Worm (Caenorhabditis elegans) whole organism, late embryonic: ENCODE data around the gene mua-6.

Experiments used
- Y22D7AL.16 ChIP-seq: sonication (generic microtip); optimal IDR thresholded peaks from 2 replicates; lab custom pipeline; 2016; ENCODE audit warnings: missing genetic modification characterization, missing compliant biosample characterization
- ama-1 ChIP-seq: fragments of 150-350 bp; optimal IDR thresholded peaks from 2 replicates; lab custom pipeline; 2014
- ceh-31 ChIP-seq: sonication (generic microtip); optimal IDR thresholded peaks from 2 replicates; lab custom pipeline; 2016; ENCODE audit warnings: missing genetic modification characterization, missing compliant biosample characterization
- dmd-4 ChIP-seq: sonication (generic microtip); optimal IDR thresholded peaks from 2 replicates; lab custom pipeline; 2016; ENCODE audit warnings: borderline replicate concordance, missing genetic modification characterization, missing compliant biosample characterization
- elt-4 ChIP-seq: sonication (generic microtip); optimal IDR thresholded peaks from 2 replicates; lab custom pipeline; 2016; ENCODE audit warnings: missing genetic modification characterization, missing compliant biosample characterization
- fkh-6 ChIP-seq: sonication (generic microtip); optimal IDR thresholded peaks from 2 replicates; lab custom pipeline; 2016; ENCODE audit warnings: missing genetic modification characterization, missing compliant biosample characterization
- hlh-8 ChIP-seq: sonication (generic microtip); optimal IDR thresholded peaks from 2 replicates; lab custom pipeline; 2016; ENCODE audit warnings: missing genotype, missing genetic modification characterization, missing compliant biosample characterization
- npax-4 ChIP-seq: sonication (generic microtip); optimal IDR thresholded peaks from 2 replicates; lab custom pipeline; 2016; ENCODE audit warnings: missing genetic modification characterization, missing compliant biosample characterization
- pat-9 ChIP-seq: fragments of 200-800 bp; sonication (Bioruptor generic); optimal IDR thresholded peaks from 2 replicates; lab custom pipeline; 2018; ENCODE audit warnings: mild to moderate bottlenecking, missing genetic modification characterization, moderate library complexity, missing compliant biosample characterization
- pha-4 ChIP-seq: fragments of 150-350 bp; optimal IDR thresholded peaks from 2 replicates; lab custom pipeline; 2018; ENCODE audit warnings: missing biosample characterization, missing genetic modification reagents, missing genetic modification characterization
- pros-1 ChIP-seq: fragments of 150-350 bp; optimal IDR thresholded peaks from 2 replicates; lab custom pipeline; 2014; ENCODE audit warnings: missing biosample characterization, missing genetic modification reagents, missing genetic modification characterization
- ttx-3 ChIP-seq: sonication (generic microtip); optimal IDR thresholded peaks from 2 replicates; lab custom pipeline; 2016; ENCODE audit warnings: missing genetic modification reagents, missing genetic modification characterization, missing compliant biosample characterization
- zip-5 ChIP-seq: sonication (generic microtip); optimal IDR thresholded peaks from 2 replicates; lab custom pipeline; 2016; ENCODE audit warnings: missing genetic modification characterization, missing compliant biosample characterization

DNA sequence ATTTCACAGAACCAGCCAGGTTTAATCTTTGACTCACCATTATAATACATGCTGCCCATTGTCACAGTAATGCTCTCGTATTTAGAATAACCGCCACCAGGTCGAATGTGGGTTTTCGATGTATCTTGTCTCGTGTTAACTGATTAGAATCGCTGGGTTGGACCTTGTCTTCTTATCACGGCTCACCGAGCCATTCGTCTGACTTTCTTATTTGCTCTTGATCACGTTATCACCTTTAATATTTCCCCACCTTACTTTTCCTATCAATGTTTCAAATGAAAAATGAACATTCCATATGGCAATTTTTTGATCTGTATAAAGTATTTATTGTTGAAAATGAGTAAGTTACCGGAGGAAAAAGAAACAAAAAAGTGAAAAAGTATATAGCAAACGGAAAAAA is 3.5 kb downstream of the mua-6 start, which contains the start of gene sgk-1:
- TF ChIP-seq zip-5 (no peak), ama-1 (lab: Kevin White, UChicago) (no peak), pha-4 (tag; lab: Kevin White, UChicago) (no peak), dmd-4 (tag; lab: Kevin White, UChicago) (no peak), pros-1 (tag; lab: Kevin White, UChicago) (no peak), ttx-3 (no peak), pat-9 (tag; lab: Kevin White, UChicago) (no peak), ceh-31 (tag; lab: Kevin White, UChicago) (no peak), elt-4 (tag; lab: Kevin White, UChicago) (no peak), npax-4 (tag; lab: Kevin White, UChicago) (no peak), hlh-8 (tag; lab: Kevin White, UChicago) (no peak), fkh-6 (tag; lab: Kevin White, UChicago) (no peak), Y22D7AL.16 (tag; lab: Kevin White, UChicago) (no peak)
